Worm (Caenorhabditis elegans): ENCODE data around the gene sec-16A.2.

DNA sequence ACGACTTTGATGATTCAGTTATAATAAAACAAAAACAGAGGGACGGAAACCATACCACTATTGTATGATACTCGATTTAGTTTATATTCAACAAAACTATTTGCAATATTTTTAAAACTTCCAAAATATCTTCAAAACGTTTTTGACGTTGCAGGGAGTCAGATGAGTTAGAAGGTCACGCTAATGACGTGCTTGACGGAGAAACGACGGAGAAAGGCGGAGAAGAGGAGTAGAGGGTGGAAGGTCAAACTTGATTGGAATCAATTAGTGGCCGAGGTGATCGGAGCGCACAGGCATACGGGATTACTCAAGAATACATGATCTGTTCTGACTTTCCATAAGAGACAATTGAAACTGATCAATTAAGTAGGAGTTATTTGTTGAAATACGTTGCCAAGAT lies 15.8 kb downstream of the sec-16A.2 start:
- TF ChIP-seq nhr-76 (tag; optimal IDR thresholded peaks at IDR 0.05), result no peak
- TF ChIP-seq nhr-90 (tag; optimal IDR thresholded peaks at IDR 0.05; ENCODE audit: poor library complexity), result no peak
- no peak for TF ChIP-seq egl-27 (tag; optimal IDR thresholded peaks at IDR 0.05)
- TF ChIP-seq nhr-11 (tag; optimal IDR thresholded peaks at IDR 0.05), result no peak
- TF ChIP-seq unc-62 (GFP tag; optimal IDR thresholded peaks at IDR 0.05), result no peak
- TF ChIP-seq vab-15 (tag; optimal IDR thresholded peaks at IDR 0.05), result no peak
- TF ChIP-seq elt-3 (tag; optimal IDR thresholded peaks at IDR 0.05), result no peak
- no peak for TF ChIP-seq alr-1 (tag; optimal IDR thresholded peaks at IDR 0.05; ENCODE audit: borderline replicate concordance)
- TF ChIP-seq pax-3 (tag; optimal IDR thresholded peaks at IDR 0.05), result no peak
- TF ChIP-seq ztf-11 (tag; optimal IDR thresholded peaks at IDR 0.05), result no peak
- no peak for TF ChIP-seq ama-1 (optimal IDR thresholded peaks at IDR 0.05)

Measured in whole organism, L1 larva.